Fruit fly (Drosophila melanogaster) whole organism, wandering third instar larva: ENCODE results near the gene CG31381.

Source experiments
- Dfd ChIP-seq: fragments of >200 bp; optimal IDR thresholded peaks from 2 replicates; lab custom pipeline; 2017; ENCODE audit warnings: missing biosample characterization, missing genetic modification characterization
- Hr78 ChIP-seq: fragments of >200 bp; optimal IDR thresholded peaks from 2 replicates; lab custom pipeline; 2017; ENCODE audit warnings: missing biosample characterization, missing genetic modification characterization
- Mio ChIP-seq: sonication (Bioruptor generic); optimal IDR thresholded peaks from 2 replicates; lab custom pipeline; 2016; ENCODE audit warnings: missing biosample characterization, missing genetic modification characterization
- brk ChIP-seq: fragments of 200-800 bp; sonication (Bioruptor generic); optimal IDR thresholded peaks from 2 replicates; lab custom pipeline; 2016; ENCODE audit warnings: missing biosample characterization, mild to moderate bottlenecking, missing genetic modification characterization
- ey ChIP-seq: fragments of 200-800 bp; sonication (Bioruptor generic); optimal IDR thresholded peaks from 2 replicates; lab custom pipeline; 2016; ENCODE audit warnings: missing biosample characterization, missing genetic modification characterization

dm6 chr3R:24890217-24890616 is 13.4 kb downstream of the CG31381 start:
- TF ChIP-seq brk (GFP tag; lab: Kevin White, UChicago): no peak
- no peak for TF ChIP-seq Mio (GFP tag; lab: Kevin White, UChicago)
- TF ChIP-seq Dfd: no peak
- no peak for TF ChIP-seq Hr78 (GFP tag; lab: Kevin White, UChicago)
- TF ChIP-seq ey (GFP tag; lab: Kevin White, UChicago): no peak
